Fruit fly (Drosophila melanogaster): Measurements from ENCODE around the gene CG12590.

The CG12590 gene

dm6 chr3R:5127790-5128243, 31.6 kb upstream of the CG12590 start, which contains the start of gene RabGGTa (continued):
- TF ChIP-seq wek (GFP tag; optimal IDR thresholded peaks at IDR 0.05) (peak; percentile 38), insv (GFP tag; optimal IDR thresholded peaks at IDR 0.05) (no peak), jing (GFP tag; optimal IDR thresholded peaks at IDR 0.05) (peak; percentile 39), Hand (GFP tag; optimal IDR thresholded peaks at IDR 0.05) (no peak), ATbp (GFP tag; optimal IDR thresholded peaks at IDR 0.05) (no peak), crc (GFP tag; optimal IDR thresholded peaks at IDR 0.05) (peak; percentile 39), ind (GFP tag; optimal IDR thresholded peaks at IDR 0.05) (peak; percentile 42), CG34376 (GFP tag; optimal IDR thresholded peaks at IDR 0.05) (peak; percentile 35), bab2 (GFP tag; optimal IDR thresholded peaks at IDR 0.05) (peak; percentile 76), pho (GFP tag; optimal IDR thresholded peaks at IDR 0.05) (peak; percentile 69), BEAF-32 (GFP tag; optimal IDR thresholded peaks at IDR 0.05) (peak; percentile 9), CG3726 (GFP tag; IDR thresholded peaks at IDR 0.05) (0 out of 3 replicates have a peak, but pooled peaks have one; percentile 62), CG11093 (GFP tag; IDR thresholded peaks at IDR 0.05) (no peak), CG8359 (GFP tag; optimal IDR thresholded peaks at IDR 0.05; ENCODE audit: borderline replicate concordance) (no peak), CG15269 (tag; optimal IDR thresholded peaks at IDR 0.05) (peak; percentile 73), nerfin-1 (tag; optimal IDR thresholded peaks at IDR 0.05) (peak; percentile 57), fd96Cb (tag; optimal IDR thresholded peaks at IDR 0.05) (peak; percentile 69), CG9215 (GFP tag; IDR thresholded peaks at IDR 0.05) (no peak; the same call in 1 of the 2 replicates), fd102C (GFP tag; optimal IDR thresholded peaks at IDR 0.05) (no peak), CG12769 (tag; optimal IDR thresholded peaks at IDR 0.05) (peak; percentile 75), ems (GFP tag; optimal IDR thresholded peaks at IDR 0.05) (peak; percentile 51), Vsx1 (GFP tag; optimal IDR thresholded peaks at IDR 0.05) (no peak), gsb-n (tag; optimal IDR thresholded peaks at IDR 0.05) (peak; percentile 66), D (optimal IDR thresholded peaks at IDR 0.05) (no peak), D (GFP tag; optimal IDR thresholded peaks at IDR 0.05) (peak; percentile 57), CG6689 (GFP tag; IDR thresholded peaks at IDR 0.05) (peak; percentile 70), CG7786 (GFP tag; optimal IDR thresholded peaks at IDR 0.05) (peak; percentile 56), Stat92E (GFP tag; optimal IDR thresholded peaks at IDR 0.05) (no peak), sob (GFP tag; IDR thresholded peaks at IDR 0.05) (peak; percentile 73; the same call in 1 of the 2 replicates), CG34422 (GFP tag; IDR thresholded peaks at IDR 0.05) (peak; percentile 66; the same call in 2 of the 3 replicates), Dip3 (GFP tag; optimal IDR thresholded peaks at IDR 0.05) (peak; percentile 57), ato (GFP tag; IDR thresholded peaks at IDR 0.05; ENCODE audit: partially characterized antibody) (no peak), Dbx (GFP tag; IDR thresholded peaks at IDR 0.05) (peak; percentile 74; the same call in 2 of the 3 replicates), CG7963 (GFP tag; IDR thresholded peaks at IDR 0.05; ENCODE audit: partially characterized antibody) (no peak), mam (GFP tag; optimal IDR thresholded peaks at IDR 0.05) (peak; percentile 70), D19A (tag; optimal IDR thresholded peaks at IDR 0.05) (peak; percentile 97), CG7357 (GFP tag; IDR thresholded peaks at IDR 0.05) (0 out of 3 replicates have a peak, but pooled peaks have one; percentile 46), lov (optimal IDR thresholded peaks at IDR 0.05) (no peak), lov (GFP tag; IDR thresholded peaks at IDR 0.05) (0 out of 3 replicates have a peak, but pooled peaks have one; percentile 19), luna (GFP tag; optimal IDR thresholded peaks at IDR 0.05) (no peak), Max (GFP tag; optimal IDR thresholded peaks at IDR 0.05) (peak; percentile 20), Atf-2 (GFP tag; optimal IDR thresholded peaks at IDR 0.05) (peak; percentile 45), CrebB (tag; optimal IDR thresholded peaks at IDR 0.05) (peak; percentile 36), ERR (GFP tag; optimal IDR thresholded peaks at IDR 0.05) (no peak), CG14014 (GFP tag; IDR thresholded peaks at IDR 0.05) (peak; percentile 78), CG8944 (GFP tag; optimal IDR thresholded peaks at IDR 0.05) (peak; percentile 28), CG1602 (GFP tag; optimal IDR thresholded peaks at IDR 0.05) (peak; percentile 50), Xrp1 (GFP tag; IDR thresholded peaks at IDR 0.05) (peak; percentile 79), shn (GFP tag; optimal IDR thresholded peaks at IDR 0.05) (peak; percentile 62), tin (GFP tag; optimal IDR thresholded peaks at IDR 0.05) (peak; percentile 42)
